Worm (Caenorhabditis elegans) whole organism, early embryonic: ENCODE data around the gene ZK154.1.

Source experiments
- B0310.2 ChIP-seq: sonication (generic microtip); optimal IDR thresholded peaks from 2 replicates; lab custom pipeline; 2016; ENCODE audit warnings: mild to moderate bottlenecking, missing genetic modification characterization, missing compliant biosample characterization
- F13C5.2 ChIP-seq: sonication (generic microtip); optimal IDR thresholded peaks from 2 replicates; lab custom pipeline; 2017; ENCODE audit warnings: mild to moderate bottlenecking, missing genetic modification characterization, inconsistent platforms, missing compliant biosample characterization
- aly-1 ChIP-seq: sonication (generic microtip); optimal IDR thresholded peaks from 2 replicates; lab custom pipeline; 2016; ENCODE audit warnings: missing genetic modification characterization, missing compliant biosample characterization
- ama-1 ChIP-seq: fragments of 150-350 bp; optimal IDR thresholded peaks from 2 replicates; lab custom pipeline; 2014
- ceh-13 ChIP-seq: fragments of 200-800 bp; sonication (Bioruptor generic); optimal IDR thresholded peaks from 2 replicates; lab custom pipeline; 2018; ENCODE audit warnings: mild to moderate bottlenecking, missing genetic modification characterization, missing compliant biosample characterization
- ceh-36 ChIP-seq: sonication (generic microtip); optimal IDR thresholded peaks from 2 replicates; lab custom pipeline; 2016; ENCODE audit warnings: missing genetic modification characterization, inconsistent platforms, missing compliant biosample characterization
- ets-7 ChIP-seq: sonication (generic microtip); optimal IDR thresholded peaks from 2 replicates; lab custom pipeline; 2016; ENCODE audit warnings: missing genotype, missing genetic modification characterization, missing compliant biosample characterization
- flt-1 ChIP-seq: fragments of 200-800 bp; sonication (Bioruptor generic); IDR thresholded peaks from 2 replicates; pipeline ENCODE4 v1.3.6; 2022; ENCODE audit warnings: missing genetic modification characterization, missing compliant biosample characterization
- hmbx-1 ChIP-seq: sonication (generic microtip); optimal IDR thresholded peaks from 2 replicates; lab custom pipeline; 2016; ENCODE audit warnings: mild to moderate bottlenecking, missing genetic modification characterization, missing compliant biosample characterization
- hmg-4 ChIP-seq: fragments of 200-800 bp; sonication (Bioruptor generic); optimal IDR thresholded peaks from 2 replicates; lab custom pipeline; 2018; ENCODE audit warnings: mild to moderate bottlenecking, missing genetic modification characterization, missing compliant biosample characterization
- hnd-1 ChIP-seq: sonication (generic microtip); optimal IDR thresholded peaks from 2 replicates; lab custom pipeline; 2016; ENCODE audit warnings: missing genetic modification characterization, missing compliant biosample characterization
- pes-1 ChIP-seq: fragments of 200-800 bp; sonication (Bioruptor generic); IDR thresholded peaks from 2 replicates; pipeline ENCODE4 v1.3.6; 2022; ENCODE audit warnings: missing genetic modification reagents, missing genetic modification characterization, missing compliant biosample characterization
- scrt-1 ChIP-seq: fragments of 200-800 bp; sonication (Bioruptor generic); IDR thresholded peaks from 2 replicates; pipeline ENCODE4 v1.3.6; 2022; ENCODE audit warnings: missing genetic modification characterization, missing compliant biosample characterization
- sea-1 ChIP-seq: fragments of 200-800 bp; sonication (Bioruptor generic); conservative IDR thresholded peaks from 2 replicates; pipeline ENCODE4 v1.3.6; 2022; ENCODE audit warnings: missing genetic modification characterization, missing compliant biosample characterization
- tbx-11 ChIP-seq: fragments of 200-800 bp; sonication (Bioruptor generic); IDR thresholded peaks from 2 replicates; pipeline ENCODE4 v1.3.6; 2022; ENCODE audit warnings: missing genetic modification characterization, missing compliant biosample characterization
- tbx-37 ChIP-seq: fragments of 200-800 bp; sonication (Bioruptor generic); conservative IDR thresholded peaks from 2 replicates; pipeline ENCODE4 v1.3.6; 2022; ENCODE audit warnings: missing genetic modification reagents, missing genetic modification characterization, missing compliant biosample characterization
- tra-4 ChIP-seq: sonication (generic microtip); optimal IDR thresholded peaks from 2 replicates; lab custom pipeline; 2017; ENCODE audit warnings: missing genetic modification characterization, missing compliant biosample characterization

ZK154.1 gene

DNA sequence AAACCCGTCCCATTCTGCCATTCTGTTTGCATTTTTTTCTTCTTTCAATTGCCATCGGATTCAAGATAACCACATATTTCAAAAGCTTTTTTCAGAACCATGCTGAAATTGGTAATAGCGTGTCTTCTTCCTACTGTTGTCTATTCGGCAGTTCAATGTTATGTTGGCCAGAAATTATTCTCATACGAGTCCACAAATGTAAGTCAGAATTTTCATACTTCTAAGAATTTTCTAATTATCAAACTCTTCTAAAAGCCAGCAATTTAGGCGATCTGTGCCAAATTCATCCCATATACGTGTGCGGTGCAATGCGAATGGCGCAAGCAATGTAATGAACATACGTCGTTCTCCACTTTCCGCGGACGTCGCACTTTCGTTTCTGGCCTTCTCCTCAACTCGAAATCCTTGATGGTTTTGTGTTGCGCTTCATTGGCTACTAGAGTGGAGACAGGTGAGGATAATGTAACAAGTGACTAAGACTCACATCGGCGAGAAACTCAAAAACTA, at the start of gene ZK154.1:
Gene ZK154.1 (plus strand): TSS at position 51 of the 507 bp plus-strand sequence.
- no peak for TF ChIP-seq aly-1
- no peak for TF ChIP-seq hmg-4
- no peak for TF ChIP-seq hnd-1 (tag; lab: Kevin White, UChicago)
- TF ChIP-seq tbx-37 (GFP tag; lab: Robert Waterston, UW): no peak
- no peak for TF ChIP-seq flt-1 (GFP tag; lab: Robert Waterston, UW)
- no peak for TF ChIP-seq tbx-11 (GFP tag; lab: Robert Waterston, UW)
- no peak for TF ChIP-seq B0310.2
- no peak for TF ChIP-seq ceh-36 (tag; lab: Kevin White, UChicago)
- no peak for TF ChIP-seq F13C5.2 (tag; lab: Kevin White, UChicago)
- TF ChIP-seq tra-4: no peak
- TF ChIP-seq scrt-1 (GFP tag; lab: Robert Waterston, UW): no peak
- no peak for TF ChIP-seq ets-7 (tag; lab: Kevin White, UChicago)
- TF ChIP-seq sea-1: no peak
- TF ChIP-seq hmbx-1 (tag; lab: Kevin White, UChicago): no peak
- TF ChIP-seq ama-1 (lab: Kevin White, UChicago): no peak
- no peak for TF ChIP-seq pes-1

DNA sequence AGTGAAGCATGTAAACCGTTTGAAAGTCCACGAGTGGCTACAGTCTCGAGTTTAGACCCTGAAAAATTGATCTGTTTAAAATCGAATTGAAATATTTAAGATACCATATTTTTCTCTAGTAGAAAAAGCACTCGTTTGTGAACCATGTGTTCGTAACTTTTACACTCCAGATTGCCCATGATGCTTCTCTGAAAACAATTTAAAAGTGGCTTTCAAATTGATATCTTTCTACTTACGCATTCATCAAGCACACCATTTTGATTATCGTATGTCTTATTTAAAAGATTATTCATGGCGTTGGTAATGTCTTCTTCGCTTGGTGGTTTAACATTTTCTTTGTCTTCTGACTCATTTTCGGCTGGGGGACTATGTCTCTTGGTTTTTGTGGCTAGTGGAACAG, 45.8 kb upstream of the ZK154.1 start:
- TF ChIP-seq tbx-11 (GFP tag; lab: Robert Waterston, UW) (no peak), tra-4 (no peak), ceh-13 (GFP tag; lab: Kevin White, UChicago) (no peak), B0310.2 (no peak), ets-7 (tag; lab: Kevin White, UChicago) (no peak), hmg-4 (no peak), flt-1 (GFP tag; lab: Robert Waterston, UW) (no peak), hmbx-1 (tag; lab: Kevin White, UChicago) (no peak), pes-1 (no peak), aly-1 (no peak), ceh-36 (tag; lab: Kevin White, UChicago) (no peak), F13C5.2 (tag; lab: Kevin White, UChicago) (no peak), hnd-1 (tag; lab: Kevin White, UChicago) (no peak), scrt-1 (GFP tag; lab: Robert Waterston, UW) (no peak), sea-1 (no peak)

DNA sequence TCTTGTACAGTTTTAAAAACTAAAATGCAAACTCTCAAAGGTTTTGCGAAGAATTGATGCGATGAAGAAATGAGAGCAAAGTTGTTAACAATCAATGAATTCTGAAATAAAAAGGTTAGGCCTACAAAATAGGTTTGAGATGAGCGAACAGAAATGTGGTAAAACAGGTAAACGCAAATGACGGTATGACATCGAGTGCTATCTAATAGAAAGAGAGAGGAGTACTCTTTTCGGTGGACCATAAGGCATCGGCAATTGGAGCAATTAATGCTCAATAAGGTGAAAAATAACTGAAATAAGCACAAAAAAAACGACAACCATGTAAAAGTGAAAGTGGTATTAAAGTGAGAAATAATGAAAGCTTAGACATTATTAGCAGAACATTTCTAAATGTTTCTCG, 43.2 kb upstream of the ZK154.1 start, which contains the start of gene set-12:
Gene set-12 (minus strand): TSS at position 101 of the 400 bp plus-strand sequence.
- TF ChIP-seq ets-7 (tag; lab: Kevin White, UChicago) (no peak), sea-1 (no peak), scrt-1 (GFP tag; lab: Robert Waterston, UW) (no peak), pes-1 (no peak), tbx-11 (GFP tag; lab: Robert Waterston, UW) (no peak), B0310.2 (no peak), aly-1 (no peak), hnd-1 (tag; lab: Kevin White, UChicago) (no peak), ceh-13 (GFP tag; lab: Kevin White, UChicago) (no peak), tbx-37 (GFP tag; lab: Robert Waterston, UW) (no peak), flt-1 (GFP tag; lab: Robert Waterston, UW) (no peak), tra-4 (no peak), ceh-36 (tag; lab: Kevin White, UChicago) (no peak), hmbx-1 (tag; lab: Kevin White, UChicago) (no peak), F13C5.2 (tag; lab: Kevin White, UChicago) (no peak), ama-1 (lab: Kevin White, UChicago) (no peak), hmg-4 (no peak)

DNA sequence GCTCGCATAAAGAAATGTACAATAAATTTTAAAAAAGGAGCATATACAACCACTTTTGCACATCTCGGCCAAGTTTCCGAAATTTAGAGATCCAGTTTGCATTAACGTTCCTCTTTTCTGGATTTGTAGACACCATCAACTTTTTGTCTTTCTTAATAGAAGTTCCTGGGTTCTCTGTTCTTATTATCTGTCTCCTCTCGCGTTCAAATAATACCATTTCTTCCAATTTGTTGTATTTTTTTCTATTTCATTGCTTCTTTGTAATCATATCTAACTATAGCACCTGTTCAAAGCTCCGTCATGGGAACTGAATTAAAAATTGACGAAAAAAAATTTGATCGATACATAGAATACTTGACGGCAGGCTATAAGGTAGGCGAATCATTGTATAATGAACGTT, 40.0 kb upstream of the ZK154.1 start, which contains the start of gene K09F5.1:
Gene K09F5.1 (plus strand): TSS at position 301 of the 400 bp plus-strand sequence.
- TF ChIP-seq scrt-1 (GFP tag; lab: Robert Waterston, UW): no peak
- TF ChIP-seq ets-7 (tag; lab: Kevin White, UChicago): no peak
- TF ChIP-seq tra-4: no peak
- no peak for TF ChIP-seq ama-1 (lab: Kevin White, UChicago)
- no peak for TF ChIP-seq F13C5.2 (tag; lab: Kevin White, UChicago)
- TF ChIP-seq hmg-4: no peak
- TF ChIP-seq ceh-36 (tag; lab: Kevin White, UChicago): no peak
- no peak for TF ChIP-seq aly-1
- TF ChIP-seq tbx-11 (GFP tag; lab: Robert Waterston, UW): no peak

DNA sequence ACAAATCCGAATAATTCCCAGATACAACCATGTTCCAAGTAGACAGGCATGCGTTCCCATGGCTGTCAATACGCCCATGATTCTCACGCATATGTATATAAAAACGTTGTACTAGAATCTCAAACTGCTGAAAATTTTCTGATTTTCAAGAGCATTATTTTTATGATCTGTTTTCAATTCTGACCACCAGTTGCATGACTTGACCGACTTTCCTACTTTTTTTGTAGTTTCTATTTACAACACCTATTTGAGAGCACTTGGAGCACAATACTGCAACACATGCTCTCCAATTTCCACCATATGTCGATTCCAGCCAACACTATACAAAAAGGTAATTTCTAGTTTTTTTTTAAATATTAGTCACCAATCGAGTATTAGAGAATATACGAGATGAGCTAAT, 35.4 kb upstream of the ZK154.1 start, which contains the start of gene ref-2:
Gene ref-2 (plus strand): TSS at position 301 of the 400 bp plus-strand sequence.
- no peak for TF ChIP-seq B0310.2
- no peak for TF ChIP-seq hmbx-1 (tag; lab: Kevin White, UChicago)
- TF ChIP-seq hmg-4: no peak
- no peak for TF ChIP-seq ceh-36 (tag; lab: Kevin White, UChicago)
- TF ChIP-seq F13C5.2 (tag; lab: Kevin White, UChicago): no peak
- no peak for TF ChIP-seq flt-1 (GFP tag; lab: Robert Waterston, UW)
- TF ChIP-seq tbx-11 (GFP tag; lab: Robert Waterston, UW): no peak
- TF ChIP-seq tbx-37 (GFP tag; lab: Robert Waterston, UW): no peak
- TF ChIP-seq sea-1: no peak
- TF ChIP-seq pes-1: no peak

DNA sequence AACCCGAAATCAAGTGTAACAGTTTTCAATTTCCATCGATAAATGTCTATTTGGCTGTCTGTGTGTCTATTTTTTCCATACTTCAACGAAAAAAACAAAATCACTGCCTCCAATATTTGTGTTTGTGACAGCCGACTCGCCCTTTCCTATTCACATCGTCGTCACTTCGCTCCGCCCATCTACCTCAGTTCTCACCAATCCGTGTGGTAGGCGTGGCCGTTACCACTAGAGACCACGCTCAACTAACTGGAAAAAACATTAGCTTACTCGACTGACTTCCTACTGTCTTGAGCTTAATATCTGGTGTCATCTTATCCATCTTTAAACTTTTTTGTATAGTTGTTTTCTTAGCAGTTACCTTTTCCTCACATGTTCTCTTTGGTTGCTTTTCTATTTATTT, 34.0 kb upstream of the ZK154.1 start:
- TF ChIP-seq tbx-11 (GFP tag; lab: Robert Waterston, UW) (no peak), pes-1 (no peak), sea-1 (no peak), tbx-37 (GFP tag; lab: Robert Waterston, UW) (no peak), tra-4 (no peak), F13C5.2 (tag; lab: Kevin White, UChicago) (no peak), scrt-1 (GFP tag; lab: Robert Waterston, UW) (no peak), ceh-36 (tag; lab: Kevin White, UChicago) (no peak), ets-7 (tag; lab: Kevin White, UChicago) (no peak), B0310.2 (no peak)

DNA sequence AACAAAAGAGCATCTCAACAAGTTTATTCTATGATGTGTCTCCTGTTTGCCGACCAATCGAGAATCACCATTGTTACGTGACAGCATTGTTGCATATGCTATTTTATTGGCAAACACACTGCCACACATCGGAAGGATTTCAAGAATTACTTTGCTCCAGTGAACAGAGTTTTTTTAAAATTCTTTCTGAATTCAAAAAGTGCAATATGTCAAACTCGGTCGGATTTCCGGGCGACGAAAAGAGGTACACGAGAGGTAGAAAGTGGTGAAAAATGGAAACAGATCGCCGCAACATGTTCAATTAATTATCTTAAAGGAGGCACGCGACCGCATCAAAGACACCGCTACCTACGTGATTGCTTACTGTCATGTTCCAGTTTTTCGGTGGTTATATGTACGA, 29.3 kb upstream of the ZK154.1 start:
- TF ChIP-seq B0310.2: no peak
- no peak for TF ChIP-seq ets-7 (tag; lab: Kevin White, UChicago)
- no peak for TF ChIP-seq ceh-13 (GFP tag; lab: Kevin White, UChicago)
- TF ChIP-seq hnd-1 (tag; lab: Kevin White, UChicago): no peak
- TF ChIP-seq hmg-4: no peak
- TF ChIP-seq ceh-36 (tag; lab: Kevin White, UChicago): no peak
- TF ChIP-seq tra-4: no peak
- TF ChIP-seq F13C5.2 (tag; lab: Kevin White, UChicago): no peak
- TF ChIP-seq hmbx-1 (tag; lab: Kevin White, UChicago): no peak
- TF ChIP-seq tbx-11 (GFP tag; lab: Robert Waterston, UW): no peak
- no peak for TF ChIP-seq flt-1 (GFP tag; lab: Robert Waterston, UW)
- TF ChIP-seq tbx-37 (GFP tag; lab: Robert Waterston, UW): no peak
- TF ChIP-seq aly-1: no peak
- no peak for TF ChIP-seq sea-1
